Fruit fly (Drosophila melanogaster): Measurements from ENCODE around the gene phu.

The phu gene

DNA sequence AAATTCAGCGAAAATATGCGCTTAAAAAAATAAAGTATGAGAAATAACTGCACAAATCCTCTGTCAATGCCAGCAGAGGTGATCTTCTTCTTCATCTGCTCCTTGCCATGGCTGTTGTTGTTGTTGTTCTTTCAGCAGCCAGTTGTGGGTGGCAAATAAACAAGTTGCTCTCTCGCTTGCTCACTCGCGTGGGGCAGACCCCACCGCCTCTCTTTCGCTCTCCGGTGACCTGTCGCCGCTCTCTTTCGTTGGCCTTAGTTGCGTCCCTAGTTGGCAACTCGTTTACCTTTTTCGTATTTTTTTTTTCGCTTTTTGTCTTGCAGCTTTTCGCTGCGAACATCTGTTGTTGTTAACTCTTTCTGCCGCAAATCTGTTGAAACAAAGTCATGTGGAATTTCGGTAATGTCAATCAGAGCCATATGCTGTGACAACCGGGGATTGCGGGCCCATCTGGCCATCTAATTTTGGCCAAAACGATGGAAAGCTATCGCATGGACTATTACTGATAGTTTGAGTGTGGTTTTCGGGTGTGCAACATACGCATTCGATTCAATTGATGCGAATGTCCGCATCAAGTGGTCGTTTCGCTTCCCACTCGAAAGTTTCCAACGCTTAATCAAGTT lies 40.1 kb downstream of the phu start:
- TF ChIP-seq EcR (GFP tag; optimal IDR thresholded peaks at IDR 0.05) (no peak), CG8478 (optimal IDR thresholded peaks at IDR 0.05) (no peak), Dll (optimal IDR thresholded peaks at IDR 0.05) (no peak)

- TF ChIP-seq pan (optimal IDR thresholded peaks at IDR 0.05) (no peak), psq (optimal IDR thresholded peaks at IDR 0.05) (no peak), EcR (GFP tag; optimal IDR thresholded peaks at IDR 0.05) (no peak)
Observed at dm6 chr3R:9543495-9544180, 49.0 kb downstream of the phu start.

Measured in whole organism.